Worm (Caenorhabditis elegans) whole organism, dauer: ENCODE measurements around the gene R13A5.11.

Experiments used
- unc-62 ChIP-seq: sonication (generic microtip); optimal IDR thresholded peaks from 2 replicates; lab custom pipeline; 2017; ENCODE audit warnings: missing biosample characterization, missing genetic modification reagents, missing genetic modification characterization

Gene R13A5.11

ce11 chrIII:7580586-7580985, 12.5 kb downstream of the R13A5.11 start:
- TF ChIP-seq unc-62 (GFP tag; lab: Kevin White, UChicago), result no peak

DNA sequence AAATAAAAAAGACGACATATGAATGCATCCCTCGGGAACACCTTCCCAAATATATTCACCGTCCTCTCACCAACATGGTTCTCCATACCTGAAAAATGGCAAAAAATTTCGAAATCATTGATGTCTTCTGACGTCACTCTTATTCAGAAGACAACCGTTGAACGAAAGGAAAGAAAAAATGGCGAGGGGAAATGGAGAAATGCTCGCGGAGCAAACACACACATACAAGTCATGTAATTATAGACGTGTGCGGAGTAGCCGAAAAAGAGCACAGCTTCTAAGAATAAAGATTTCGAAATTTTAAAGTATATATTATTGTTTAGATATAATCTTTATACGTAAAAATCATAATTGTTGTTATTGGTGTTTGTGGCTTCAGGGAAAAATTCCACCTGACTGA, 13.8 kb downstream of the R13A5.11 start, which contains the start of gene mfsd-6:
Gene mfsd-6 (minus strand): TSS at position 88 of the 400 bp plus-strand sequence.
- no peak for TF ChIP-seq unc-62 (GFP tag; lab: Kevin White, UChicago)

ce11 chrIII:7572781-7573400, 20.2 kb downstream of the R13A5.11 start, which contains the start of the genes rpl-9 and lpd-7:
TSS of gene rpl-9 (minus strand) at chrIII:7572831.
TSS of gene lpd-7 (plus strand) at chrIII:7573350.
- TF ChIP-seq unc-62 (GFP tag; lab: Kevin White, UChicago), result no peak

DNA sequence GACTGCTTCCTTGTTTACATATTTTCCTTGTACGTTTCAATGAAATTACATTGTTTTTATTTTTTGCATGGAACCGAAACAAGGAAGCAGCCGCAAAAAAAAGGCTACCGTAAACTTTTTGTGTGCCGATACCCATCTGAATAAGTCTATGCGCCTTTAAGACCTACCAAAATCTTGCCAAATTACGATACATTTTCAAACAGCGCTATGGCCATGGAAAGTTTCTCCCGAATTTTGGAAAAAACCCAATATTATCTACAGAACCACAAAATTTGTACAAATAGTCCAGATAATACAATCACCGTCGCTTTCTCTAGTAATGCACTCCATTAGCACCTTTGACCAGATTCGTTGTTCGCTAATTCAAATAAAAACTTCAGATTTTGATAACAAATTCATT, 21.4 kb downstream of the R13A5.11 start:
- no peak for TF ChIP-seq unc-62 (GFP tag; lab: Kevin White, UChicago)

DNA sequence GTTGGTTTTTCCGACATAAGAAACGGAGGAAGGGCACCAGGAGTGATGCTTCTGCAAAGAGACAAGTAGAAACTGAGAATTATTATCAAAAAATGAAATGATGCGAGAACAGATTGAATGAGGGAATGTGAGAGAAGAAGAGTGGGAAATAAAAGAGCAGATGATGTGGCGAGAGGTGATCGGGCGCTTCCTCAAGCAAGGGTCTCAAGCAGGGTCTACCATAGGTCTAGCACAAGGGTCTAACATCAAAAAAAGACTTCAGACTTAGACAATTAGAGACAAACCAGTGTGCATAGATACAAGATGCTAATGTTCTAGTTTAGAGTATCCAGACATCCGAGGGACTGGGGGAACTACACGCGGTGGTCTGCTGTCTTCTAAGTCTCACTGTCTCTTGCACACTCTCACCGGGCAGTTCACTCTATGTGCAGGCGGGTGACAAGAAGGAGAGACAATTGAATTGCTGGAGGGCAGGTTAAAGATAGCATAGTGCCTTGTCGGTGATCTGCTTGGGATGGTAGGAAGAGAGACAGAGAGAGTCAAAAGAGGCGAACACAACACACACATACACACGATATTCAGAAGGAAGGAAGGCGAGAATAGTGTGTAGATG, 22.9 kb downstream of the R13A5.11 start, which contains the start of gene R13A5.7:
Gene R13A5.7 (minus strand): TSS at position 51 of the 613 bp plus-strand sequence.
- no peak for TF ChIP-seq unc-62 (GFP tag; lab: Kevin White, UChicago)

ce11 chrIII:7566098-7566497, 27.0 kb downstream of the R13A5.11 start, which contains the start of gene ttr-32:
TSS of gene ttr-32 (plus strand) at chrIII:7566411.
- TF ChIP-seq unc-62 (GFP tag; lab: Kevin White, UChicago), result no peak

- TF ChIP-seq unc-62 (GFP tag; lab: Kevin White, UChicago), result no peak
Observed at ce11 chrIII:7565247-7565646, 27.9 kb downstream of the R13A5.11 start, which contains the start of gene ttr-8. TSS of gene ttr-8 (minus strand) at chrIII:7565347.

- TF ChIP-seq unc-62 (GFP tag; lab: Kevin White, UChicago), result no peak
Observed at ce11 chrIII:7561872-7562271, 31.3 kb downstream of the R13A5.11 start, which contains the start of gene lgc-12. TSS of gene lgc-12 (plus strand) at chrIII:7562172.

- no peak for TF ChIP-seq unc-62 (GFP tag; lab: Kevin White, UChicago)
Observed at ce11 chrIII:7559869-7560268, 33.3 kb downstream of the R13A5.11 start.

- TF ChIP-seq unc-62 (GFP tag; lab: Kevin White, UChicago), result no peak
Observed at ce11 chrIII:7558658-7559057, 34.5 kb downstream of the R13A5.11 start.

ce11 chrIII:7557930-7558470, 35.1 kb downstream of the R13A5.11 start:
- TF ChIP-seq unc-62 (GFP tag; lab: Kevin White, UChicago), result no peak

DNA sequence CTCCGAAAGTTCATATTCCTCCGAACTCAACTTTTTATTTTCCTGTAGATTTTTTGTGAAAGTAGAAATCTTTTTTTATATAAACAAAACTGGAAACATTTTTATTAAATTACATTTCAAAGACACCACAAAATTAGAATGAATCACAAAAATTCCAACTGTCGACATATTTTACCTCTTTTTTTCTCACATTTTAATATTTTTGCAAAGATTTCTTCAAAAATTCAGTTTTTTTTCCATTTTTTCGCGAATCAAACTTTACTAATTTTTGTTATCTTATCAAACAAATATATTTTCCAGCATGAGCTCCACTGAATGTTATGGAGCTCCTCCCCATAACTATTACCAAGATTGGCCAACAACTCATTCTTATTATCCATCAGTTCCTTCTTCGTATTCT, 37.8 kb downstream of the R13A5.11 start, which contains the start of gene ceh-13:
Gene ceh-13 (plus strand): TSS at position 301 of the 400 bp plus-strand sequence.
- TF ChIP-seq unc-62 (GFP tag; lab: Kevin White, UChicago), result no peak

ce11 chrIII:7554697-7555145, 38.4 kb downstream of the R13A5.11 start:
- no peak for TF ChIP-seq unc-62 (GFP tag; lab: Kevin White, UChicago)

DNA sequence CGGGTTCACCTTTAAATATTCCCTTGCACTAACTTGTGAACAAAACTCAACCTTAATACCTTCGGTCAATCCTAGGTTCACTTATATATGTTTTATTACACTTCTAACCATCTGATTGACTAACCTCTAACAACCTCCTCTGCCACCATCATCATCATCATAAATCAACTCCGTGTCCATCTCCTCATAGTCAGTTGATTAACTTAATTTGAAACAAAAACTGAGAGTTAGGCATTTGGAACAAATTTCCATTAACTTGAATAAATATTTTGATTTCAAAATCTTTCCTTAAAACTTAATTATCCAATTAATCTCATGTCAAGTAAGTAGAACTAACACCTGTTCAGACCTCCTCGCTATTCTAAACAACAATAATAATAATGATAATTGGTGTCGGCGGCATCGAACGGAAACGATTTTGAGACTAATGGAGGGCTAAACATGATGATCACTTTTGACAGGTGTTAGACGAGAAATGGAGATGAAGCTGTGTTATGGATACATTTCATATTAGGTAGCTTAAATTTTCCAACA, 39.4 kb downstream of the R13A5.11 start:
- no peak for TF ChIP-seq unc-62 (GFP tag; lab: Kevin White, UChicago)

ce11 chrIII:7552859-7553258, 40.3 kb downstream of the R13A5.11 start:
- no peak for TF ChIP-seq unc-62 (GFP tag; lab: Kevin White, UChicago)

DNA sequence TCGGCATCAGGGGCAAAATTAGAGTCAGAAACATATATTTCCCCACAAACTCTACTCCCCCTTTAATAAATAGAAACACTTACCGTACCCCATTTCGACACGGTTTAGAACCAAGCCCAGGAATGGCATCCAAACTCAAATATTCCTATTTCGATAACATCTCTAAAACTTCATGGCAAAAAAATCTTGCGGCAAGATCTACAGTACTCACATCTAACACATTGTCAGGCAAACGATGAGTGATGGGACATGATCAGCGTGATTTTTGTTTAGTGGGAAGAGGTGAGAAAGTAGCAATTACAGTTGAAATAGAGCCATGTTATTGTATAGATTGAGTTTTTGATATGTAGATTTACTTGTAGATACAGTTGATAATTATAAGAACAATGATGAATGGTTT, 42.2 kb downstream of the R13A5.11 start:
- TF ChIP-seq unc-62 (GFP tag; lab: Kevin White, UChicago), result no peak
